Worm (Caenorhabditis elegans): ENCODE measurements around the gene F59B2.12.
"Not testable (repeated sequence)": the region's sequence is repeated elsewhere in the genome, so short reads cannot be mapped to it uniquely, and the experiment has no call there.

- TF ChIP-seq lin-15B (tag; optimal IDR thresholded peaks at IDR 0.05); aly-2 (tag; optimal IDR thresholded peaks at IDR 0.05); zag-1 (tag; optimal IDR thresholded peaks at IDR 0.05); lin-13 (GFP tag; optimal IDR thresholded peaks at IDR 0.05); fos-1 (tag; optimal IDR thresholded peaks at IDR 0.05); blmp-1 (tag; optimal IDR thresholded peaks at IDR 0.05); ztf-11 (tag; optimal IDR thresholded peaks at IDR 0.05); nhr-76 (tag; optimal IDR thresholded peaks at IDR 0.05); snpc-4 (tag; optimal IDR thresholded peaks at IDR 0.05); egl-13 (tag; optimal IDR thresholded peaks at IDR 0.05); nhr-237 (tag; optimal IDR thresholded peaks at IDR 0.05); elt-3 (tag; optimal IDR thresholded peaks at IDR 0.05); lir-3 (tag; optimal IDR thresholded peaks at IDR 0.05; ENCODE audit: poor library complexity): not testable (repeated sequence)
Observed at ce11 chrIII:8989752-8990151, 27.6 kb upstream of the F59B2.12 start, which contains the start of gene R08D7.7.
